Worm (Caenorhabditis elegans) whole organism, mixed stage, embryonic: ENCODE data around the gene C39D10.7.
A peak's percentile ranks its signal among the peaks of the same experiment; 100 is the strongest.

ENCODE experiments used
- blmp-1 ChIP-seq: fragments of 150-350 bp; optimal IDR thresholded peaks from 2 replicates; lab custom pipeline; 2014; ENCODE audit warnings: missing biosample characterization, missing genetic modification characterization
- ceh-43 ChIP-seq: fragments of 200-800 bp; sonication (Bioruptor generic); optimal IDR thresholded peaks from 2 replicates; lab custom pipeline; 2018; ENCODE audit warnings: mild to moderate bottlenecking, missing genetic modification characterization, moderate library complexity, missing compliant biosample characterization
- ceh-83 ChIP-seq: fragments of 200-800 bp; sonication (Bioruptor generic); optimal IDR thresholded peaks from 2 replicates; lab custom pipeline; 2018; ENCODE audit warnings: mild to moderate bottlenecking, missing genetic modification characterization, missing compliant biosample characterization
- ces-1 ChIP-seq: fragments of 150-350 bp; optimal IDR thresholded peaks from 2 replicates; lab custom pipeline; 2014; ENCODE audit warnings: missing biosample characterization, missing genetic modification reagents, missing genetic modification characterization
- cnd-1 ChIP-seq: fragments of 200-800 bp; sonication (Bioruptor generic); optimal IDR thresholded peaks from 2 replicates; lab custom pipeline; 2018; ENCODE audit warnings: mild to moderate bottlenecking, missing genetic modification characterization, missing compliant biosample characterization
- elt-1 ChIP-seq: sonication (generic microtip); optimal IDR thresholded peaks from 2 replicates; lab custom pipeline; 2017; ENCODE audit warnings: missing genetic modification characterization, mild to moderate bottlenecking, missing compliant biosample characterization, antibody characterized with exemption, moderate library complexity, borderline replicate concordance; ENCODE audit not compliant: insufficient read depth
- elt-3 ChIP-seq: fragments of 150-350 bp; optimal IDR thresholded peaks from 2 replicates; lab custom pipeline; 2014; ENCODE audit warnings: missing biosample characterization, missing genetic modification characterization
- flh-1 ChIP-seq: fragments of 200-800 bp; sonication (Bioruptor generic); optimal IDR thresholded peaks from 2 replicates; lab custom pipeline; 2018; ENCODE audit warnings: mild to moderate bottlenecking, missing genetic modification characterization, moderate library complexity, missing compliant biosample characterization
- ham-2 ChIP-seq: fragments of 200-800 bp; sonication (Bioruptor generic); optimal IDR thresholded peaks from 2 replicates; lab custom pipeline; 2018; ENCODE audit warnings: mild to moderate bottlenecking, missing genetic modification characterization, missing compliant biosample characterization
- hlh-1 ChIP-seq: fragments of 150-350 bp; optimal IDR thresholded peaks from 2 replicates; lab custom pipeline; 2014; ENCODE audit warnings: missing biosample characterization, missing genetic modification reagents, missing genetic modification characterization
- lsy-2 ChIP-seq: fragments of 150-350 bp; optimal IDR thresholded peaks from 2 replicates; lab custom pipeline; 2014; ENCODE audit warnings: missing biosample characterization, missing genetic modification characterization
- mab-5 ChIP-seq: fragments of 150-350 bp; optimal IDR thresholded peaks from 2 replicates; lab custom pipeline; 2014; ENCODE audit warnings: missing biosample characterization, missing genetic modification characterization
- mls-2 ChIP-seq: sonication (generic microtip); optimal IDR thresholded peaks from 2 replicates; lab custom pipeline; 2016; ENCODE audit warnings: mild to moderate bottlenecking, missing genetic modification characterization, moderate library complexity, missing compliant biosample characterization
- nhr-12 ChIP-seq: fragments of 150-350 bp; optimal IDR thresholded peaks from 2 replicates; lab custom pipeline; 2014; ENCODE audit warnings: missing biosample characterization, missing genetic modification characterization
- nhr-28 ChIP-seq: fragments of 150-350 bp; optimal IDR thresholded peaks from 2 replicates; lab custom pipeline; 2014; ENCODE audit warnings: missing biosample characterization, missing genetic modification characterization
- pha-4 ChIP-seq: fragments of 150-350 bp; optimal IDR thresholded peaks from 2 replicates; lab custom pipeline; 2018; ENCODE audit warnings: missing biosample characterization, missing genetic modification reagents, missing genetic modification characterization
- sptf-1 ChIP-seq: sonication (generic microtip); optimal IDR thresholded peaks from 2 replicates; lab custom pipeline; 2017; ENCODE audit warnings: mild to moderate bottlenecking, missing genetic modification characterization, moderate library complexity, missing compliant biosample characterization
- tbx-8 ChIP-seq: fragments of 200-800 bp; sonication (Bioruptor generic); optimal IDR thresholded peaks from 2 replicates; lab custom pipeline; 2018; ENCODE audit warnings: mild to moderate bottlenecking, missing genetic modification characterization, moderate library complexity, missing compliant biosample characterization
- unc-120 ChIP-seq: sonication (generic microtip); optimal IDR thresholded peaks from 2 replicates; lab custom pipeline; 2017; ENCODE audit warnings: missing genetic modification characterization, missing compliant biosample characterization; ENCODE audit not compliant: poor library complexity, severe bottlenecking
- unc-62 ChIP-seq: fragments of 150-350 bp; optimal IDR thresholded peaks from 2 replicates; lab custom pipeline; 2014; ENCODE audit warnings: missing biosample characterization, missing genetic modification reagents, missing genetic modification characterization
- ztf-11 ChIP-seq: fragments of 150-350 bp; optimal IDR thresholded peaks from 2 replicates; lab custom pipeline; 2014; ENCODE audit warnings: missing biosample characterization, missing genetic modification characterization

C39D10.7 gene

ce11 chrX:7867307-7867706 lies 46.4 kb downstream of the C39D10.7 start:
- TF ChIP-seq ceh-43 (GFP tag; lab: Kevin White, UChicago) (no peak), tbx-8 (GFP tag; lab: Kevin White, UChicago) (no peak), pha-4 (tag; lab: Kevin White, UChicago) (no peak), ceh-83 (GFP tag; lab: Kevin White, UChicago) (no peak), mab-5 (tag; lab: Kevin White, UChicago) (no peak), ces-1 (GFP tag; lab: Kevin White, UChicago) (no peak), mls-2 (no peak), ztf-11 (tag; lab: Kevin White, UChicago) (no peak), flh-1 (GFP tag; lab: Kevin White, UChicago) (no peak), blmp-1 (tag; lab: Kevin White, UChicago) (no peak), ham-2 (no peak), sptf-1 (tag; lab: Kevin White, UChicago) (no peak), lsy-2 (tag; lab: Kevin White, UChicago) (no peak), elt-1 (no peak), elt-3 (tag; lab: Kevin White, UChicago) (no peak), unc-62 (GFP tag; lab: Kevin White, UChicago) (no peak), nhr-12 (no peak)

- TF ChIP-seq elt-1, result no peak
- TF ChIP-seq nhr-28 (tag; lab: Kevin White, UChicago), result no peak
- no peak for TF ChIP-seq cnd-1 (tag; lab: Kevin White, UChicago)
- peak; percentile 7 for TF ChIP-seq unc-120
- peak; percentile 82 for TF ChIP-seq hlh-1
- TF ChIP-seq flh-1 (GFP tag; lab: Kevin White, UChicago), result no peak
These were observed 47.2 kb downstream of the C39D10.7 start for ce11 chrX:7866493-7866892.
